Fruit fly (Drosophila melanogaster) whole organism: Measurements from ENCODE around the gene Pka-R1.

ENCODE experiments used
- CG8478 ChIP-seq: fragments of >200 bp; optimal IDR thresholded peaks from 2 replicates; lab custom pipeline; 2018; ENCODE audit warnings: inconsistent platforms
- Dll ChIP-seq: fragments of >200 bp; optimal IDR thresholded peaks from 2 replicates; lab custom pipeline; 2017
- EcR ChIP-seq, 2 experiments: fragments of >200 bp; optimal IDR thresholded peaks; 2 replicates each; lab custom pipeline; 2017; ENCODE audit warnings: missing biosample characterization in 2 of 2, missing genetic modification characterization in 2 of 2, missing genetic modification reagents in 2 of 2
- pan ChIP-seq: fragments of >200 bp; optimal IDR thresholded peaks from 2 replicates; lab custom pipeline; 2017
- psq ChIP-seq: fragments of >200 bp; optimal IDR thresholded peaks from 2 replicates; lab custom pipeline; 2017
- usp ChIP-seq: fragments of >200 bp; optimal IDR thresholded peaks from 2 replicates; lab custom pipeline; 2017; ENCODE audit warnings: missing biosample characterization, missing genetic modification characterization, mixed read lengths

Gene Pka-R1

DNA sequence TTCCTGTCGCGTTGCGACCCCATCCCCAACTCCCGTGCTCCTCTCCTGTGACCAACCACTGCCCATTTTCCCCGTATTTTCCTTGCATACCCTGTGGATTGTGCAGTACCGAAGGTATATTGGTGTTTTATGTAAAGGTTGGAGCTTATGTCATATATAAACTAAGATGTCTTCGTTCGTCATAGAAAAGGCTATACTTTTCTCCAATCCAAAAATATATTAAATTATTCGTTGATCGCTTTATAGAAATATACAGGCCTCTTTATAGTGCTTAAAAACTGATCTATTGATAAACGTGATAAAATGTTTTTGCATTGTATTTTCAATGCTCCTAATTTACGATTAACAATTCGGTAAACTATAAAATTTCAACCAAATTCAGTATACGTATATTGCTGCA, 53.1 kb downstream of the Pka-R1 start:
- TF ChIP-seq EcR (GFP tag; optimal IDR thresholded peaks at IDR 0.05; lab: Kevin White, UChicago): no peak

DNA sequence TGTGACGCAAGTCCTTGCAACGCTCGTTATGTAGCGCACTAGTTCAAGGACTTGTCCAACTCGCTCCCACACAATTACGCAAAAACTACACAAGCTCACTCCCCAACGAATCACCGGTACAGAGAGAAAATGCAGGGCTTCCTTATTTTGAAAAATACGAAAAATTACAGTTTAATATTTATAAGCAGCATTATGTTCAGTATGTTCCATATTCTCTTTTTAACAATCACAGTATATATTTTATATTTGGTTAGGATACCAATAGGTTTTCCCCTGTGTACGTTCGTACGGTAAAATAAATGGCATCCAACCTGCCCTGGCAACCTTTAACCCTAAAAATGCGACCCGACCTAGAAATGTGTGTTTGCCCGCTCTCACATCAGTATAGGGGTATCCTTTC, 68.1 kb downstream of the Pka-R1 start:
- TF ChIP-seq usp (GFP tag; lab: Kevin White, UChicago): no peak
- TF ChIP-seq pan (lab: Kevin White, UChicago): no peak
- no peak for TF ChIP-seq psq
- TF ChIP-seq EcR (GFP tag; optimal IDR thresholded peaks at IDR 0.05; lab: Kevin White, UChicago): no peak
- no peak for TF ChIP-seq Dll (lab: Kevin White, UChicago)
- no peak for TF ChIP-seq CG8478 (lab: Kevin White, UChicago)

DNA sequence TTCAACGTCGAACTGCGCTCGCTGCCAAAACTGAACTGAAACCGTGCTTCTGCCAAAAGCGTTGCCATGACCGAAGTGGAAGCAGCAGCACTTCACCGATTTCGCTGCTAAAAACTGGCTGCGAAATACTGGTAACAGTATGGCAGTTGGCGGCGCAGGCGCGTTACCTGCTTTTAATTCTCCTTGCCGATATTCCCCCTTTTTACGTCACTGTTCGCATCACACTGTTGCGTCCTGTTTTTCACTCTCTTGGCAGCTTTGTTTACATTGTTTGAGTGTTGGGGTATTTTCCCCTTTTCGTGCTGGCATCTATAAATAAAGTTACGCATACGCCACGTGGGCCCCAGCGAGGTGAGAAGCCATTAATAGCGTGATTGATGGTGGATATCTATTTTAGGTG, 69.3 kb downstream of the Pka-R1 start, which contains the start of gene CG32432:
CG32432 (minus strand) TSS at position 17 of the 400 bp plus-strand sequence.
- TF ChIP-seq EcR (GFP tag; optimal IDR thresholded peaks at IDR 0.05; lab: Kevin White, UChicago) (no peak), usp (GFP tag; lab: Kevin White, UChicago) (no peak)
